Fruit fly (Drosophila melanogaster): ENCODE measurements around the gene Mst85C.

DNA sequence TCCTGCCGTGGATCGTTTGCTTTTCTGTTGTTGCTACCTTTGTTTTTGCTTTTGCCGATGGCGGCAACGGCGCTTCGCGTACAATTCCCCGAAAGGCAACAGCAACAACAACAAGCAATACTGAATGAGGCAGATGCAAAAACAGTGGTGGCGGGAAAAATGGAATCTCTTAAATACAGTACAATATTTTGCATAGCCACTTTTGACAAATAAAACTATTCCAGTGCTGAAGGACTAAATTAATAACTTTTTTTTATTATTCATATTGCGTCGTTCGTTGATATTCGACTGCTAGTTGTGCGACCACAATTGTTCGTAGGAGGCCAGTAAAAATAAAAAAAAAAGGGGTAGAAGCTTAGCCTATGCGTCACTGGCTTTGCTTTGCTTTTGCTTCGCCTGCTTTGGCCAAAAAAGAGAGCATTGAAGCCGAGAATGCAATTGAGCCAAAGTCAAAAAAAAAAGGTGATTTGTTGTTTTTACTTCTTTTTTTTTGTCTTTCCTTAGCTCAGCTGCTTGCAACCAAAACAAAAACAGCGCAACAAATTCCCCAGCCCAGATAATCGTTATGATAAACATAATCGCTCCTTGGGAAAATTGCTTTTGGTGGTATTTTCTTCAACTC lies 16.5 kb upstream of the Mst85C start:
- TF ChIP-seq psq (optimal IDR thresholded peaks at IDR 0.05) (no peak), h (optimal IDR thresholded peaks at IDR 0.05) (no peak)
